Worm (Caenorhabditis elegans) whole organism, L2 larva: ENCODE data around the gene ZK1086.3.

Experiments used
- C34F6.9 ChIP-seq: fragments of 150-350 bp; optimal IDR thresholded peaks from 2 replicates; lab custom pipeline; 2014; ENCODE audit warnings: missing biosample characterization, missing genetic modification characterization
- F13H6.1 ChIP-seq: sonication (generic microtip); optimal IDR thresholded peaks from 2 replicates; lab custom pipeline; 2016; ENCODE audit warnings: missing genetic modification characterization, missing compliant biosample characterization
- Y55F3AM.14 ChIP-seq: fragments of 200-800 bp; sonication (Bioruptor generic); optimal IDR thresholded peaks from 2 replicates; lab custom pipeline; 2018; ENCODE audit warnings: mild to moderate bottlenecking, missing genetic modification characterization, missing compliant biosample characterization
- ZK546.5 ChIP-seq: sonication (generic microtip); optimal IDR thresholded peaks from 2 replicates; lab custom pipeline; 2017; ENCODE audit warnings: missing biosample characterization, missing genetic modification characterization
- ama-1 ChIP-seq: fragments of 150-350 bp; optimal IDR thresholded peaks from 2 replicates; lab custom pipeline; 2018; ENCODE audit warnings: inconsistent platforms
- ceh-16 ChIP-seq: fragments of 150-350 bp; optimal IDR thresholded peaks from 2 replicates; lab custom pipeline; 2014; ENCODE audit warnings: missing biosample characterization, missing genetic modification characterization
- crh-2 ChIP-seq: sonication (generic microtip); optimal IDR thresholded peaks from 2 replicates; lab custom pipeline; 2017; ENCODE audit warnings: missing biosample characterization, missing genetic modification characterization
- egl-27 ChIP-seq: sonication (generic microtip); optimal IDR thresholded peaks from 3 replicates; lab custom pipeline; 2017; ENCODE audit warnings: missing biosample characterization, missing genetic modification reagents, missing genetic modification characterization
- elt-1 ChIP-seq: fragments of 150-350 bp; optimal IDR thresholded peaks from 2 replicates; lab custom pipeline; 2014; ENCODE audit warnings: missing biosample characterization, missing genetic modification characterization
- elt-3 ChIP-seq: sonication (generic microtip); optimal IDR thresholded peaks from 2 replicates; lab custom pipeline; 2017; ENCODE audit warnings: missing biosample characterization, missing genetic modification characterization
- gmeb-1 ChIP-seq: fragments of 150-350 bp; optimal IDR thresholded peaks from 2 replicates; lab custom pipeline; 2014; ENCODE audit warnings: missing biosample characterization, missing genetic modification characterization
- lin-13 ChIP-seq: fragments of 150-350 bp; optimal IDR thresholded peaks from 2 replicates; lab custom pipeline; 2014; ENCODE audit warnings: missing biosample characterization, missing genetic modification reagents, missing genetic modification characterization
- lsy-2 ChIP-seq, 2 experiments: fragments of 150-350 bp in 1 of 2; sonication (generic microtip) in 1 of 2; optimal IDR thresholded peaks; 2 replicates each; lab custom pipeline; 2014 to 2017; ENCODE audit warnings: missing biosample characterization in 2 of 2, missing genetic modification characterization in 2 of 2
- mab-5 ChIP-seq: fragments of 150-350 bp; optimal IDR thresholded peaks from 2 replicates; lab custom pipeline; 2014; ENCODE audit warnings: missing biosample characterization, missing genetic modification characterization
- mdl-1 ChIP-seq, 2 experiments: fragments of 150-350 bp in 1 of 2; sonication (generic microtip) in 1 of 2; optimal IDR thresholded peaks; 2 replicates each; lab custom pipeline; 2017; ENCODE audit warnings: missing biosample characterization in 2 of 2, missing genetic modification characterization in 2 of 2
- nhr-10 ChIP-seq: sonication (generic microtip); optimal IDR thresholded peaks from 2 replicates; lab custom pipeline; 2017; ENCODE audit warnings: missing biosample characterization, missing genetic modification characterization
- nhr-11 ChIP-seq: fragments of 150-350 bp; optimal IDR thresholded peaks from 2 replicates; lab custom pipeline; 2014; ENCODE audit warnings: missing biosample characterization, missing genetic modification characterization
- nhr-129 ChIP-seq: fragments of 150-350 bp; optimal IDR thresholded peaks from 2 replicates; lab custom pipeline; 2014; ENCODE audit warnings: missing biosample characterization, missing genetic modification characterization
- nhr-23 ChIP-seq: fragments of 150-350 bp; optimal IDR thresholded peaks from 2 replicates; lab custom pipeline; 2014; ENCODE audit warnings: missing biosample characterization, missing genetic modification reagents, missing genetic modification characterization
- nhr-25 ChIP-seq: fragments of 150-350 bp; sonication (generic microtip); optimal IDR thresholded peaks from 3 replicates; lab custom pipeline; 2014; ENCODE audit warnings: missing biosample characterization, missing genetic modification characterization
- nhr-6 ChIP-seq: fragments of 150-350 bp; optimal IDR thresholded peaks from 2 replicates; lab custom pipeline; 2014; ENCODE audit warnings: missing biosample characterization, missing genetic modification characterization
- nhr-77 ChIP-seq: fragments of 150-350 bp; optimal IDR thresholded peaks from 2 replicates; lab custom pipeline; 2014; ENCODE audit warnings: missing biosample characterization, missing genetic modification characterization
- peb-1 ChIP-seq: fragments of 150-350 bp; optimal IDR thresholded peaks from 2 replicates; lab custom pipeline; 2014; ENCODE audit warnings: missing biosample characterization, missing genetic modification characterization
- sem-4 ChIP-seq: fragments of 150-350 bp; optimal IDR thresholded peaks from 2 replicates; lab custom pipeline; 2014; ENCODE audit warnings: missing biosample characterization, missing genetic modification reagents, missing genetic modification characterization
- skn-1 ChIP-seq: sonication (generic microtip); optimal IDR thresholded peaks from 2 replicates; lab custom pipeline; 2017; ENCODE audit warnings: missing biosample characterization, missing genetic modification characterization
- sma-3 ChIP-seq: sonication (generic microtip); optimal IDR thresholded peaks from 2 replicates; lab custom pipeline; 2016; ENCODE audit warnings: missing genetic modification reagents, missing genetic modification characterization, missing compliant biosample characterization
- sma-9 ChIP-seq, 2 experiments: fragments of 150-350 bp in 1 of 2; sonication (generic microtip) in 1 of 2; optimal IDR thresholded peaks; 2 replicates each; lab custom pipeline; 2014 to 2016; ENCODE audit warnings: missing genetic modification characterization in 2 of 2, mild to moderate bottlenecking in 1 of 2, missing biosample characterization in 1 of 2, missing compliant biosample characterization in 1 of 2, missing genetic modification reagents in 1 of 2, moderate library complexity in 1 of 2
- unc-39 ChIP-seq: fragments of 150-350 bp; optimal IDR thresholded peaks from 2 replicates; lab custom pipeline; 2014; ENCODE audit warnings: missing biosample characterization, missing genetic modification characterization
- unc-55 ChIP-seq: fragments of 150-350 bp; sonication (generic microtip); optimal IDR thresholded peaks from 3 replicates; lab custom pipeline; 2014; ENCODE audit warnings: missing biosample characterization, missing genetic modification reagents, missing genetic modification characterization
- unc-62 ChIP-seq: fragments of 150-350 bp; optimal IDR thresholded peaks from 2 replicates; lab custom pipeline; 2014; ENCODE audit warnings: missing biosample characterization, missing genetic modification reagents, missing genetic modification characterization
- ztf-1 ChIP-seq: fragments of 200-800 bp; sonication (Bioruptor generic); conservative IDR thresholded peaks from 2 replicates; pipeline ENCODE4 v1.3.6; 2022; ENCODE audit warnings: missing genetic modification characterization, missing compliant biosample characterization
- ztf-11 ChIP-seq: sonication (generic microtip); optimal IDR thresholded peaks from 2 replicates; lab custom pipeline; 2017; ENCODE audit warnings: missing biosample characterization, missing genetic modification characterization

The ZK1086.3 gene

ce11 chrX:13746661-13747365, 43.8 kb upstream of the ZK1086.3 start, which contains the start of gene nhr-71:
TSS of gene nhr-71 (plus strand) at chrX:13747315.
- TF ChIP-seq nhr-23 (tag; lab: Kevin White, UChicago) (no peak), nhr-11 (tag; lab: Kevin White, UChicago) (no peak), F13H6.1 (tag; lab: Kevin White, UChicago) (peak; percentile 10), crh-2 (tag; lab: Kevin White, UChicago) (peak; percentile 84), ceh-16 (no peak), peb-1 (tag; lab: Kevin White, UChicago) (no peak), C34F6.9 (tag; lab: Kevin White, UChicago) (no peak), nhr-10 (no peak), skn-1 (tag; lab: Kevin White, UChicago) (no peak), ztf-11 (no peak)
- TF ChIP-seq, all 48 proteins: peak for 2

ce11 chrX:13747997-13748396, 42.6 kb upstream of the ZK1086.3 start:
- TF ChIP-seq nhr-129 (tag; lab: Kevin White, UChicago) (no peak), sem-4 (no peak), elt-1 (tag; lab: Kevin White, UChicago) (no peak), sma-9 (GFP tag; optimal IDR thresholded peaks at IDR 0.05; lab: Kevin White, UChicago) (peak; percentile 51), sma-9 (tag; optimal IDR thresholded peaks at IDR 0.05; lab: Kevin White, UChicago) (no peak), unc-55 (GFP tag; lab: Kevin White, UChicago) (no peak), Y55F3AM.14 (no peak), elt-3 (no peak)

- TF ChIP-seq crh-2 (tag; lab: Kevin White, UChicago) (peak; percentile 58), mab-5 (no peak), mdl-1 (tag; optimal IDR thresholded peaks at IDR 0.05; lab: Kevin White, UChicago) (no peak), nhr-129 (tag; lab: Kevin White, UChicago) (peak; percentile 58)
- TF ChIP-seq, all 48 proteins: peak for 2
These were observed 37.6 kb upstream of the ZK1086.3 start for ce11 chrX:13752822-13753581.

- TF ChIP-seq F13H6.1 (tag; lab: Kevin White, UChicago) (peak; percentile 9), nhr-77 (tag; lab: Kevin White, UChicago) (no peak), nhr-11 (tag; lab: Kevin White, UChicago) (no peak), nhr-129 (tag; lab: Kevin White, UChicago) (peak; percentile 77), lin-13 (GFP tag; lab: Kevin White, UChicago) (no peak), sma-3 (GFP tag; lab: Kevin White, UChicago) (peak; percentile 27), lsy-2 (tag; optimal IDR thresholded peaks at IDR 0.05; lab: Kevin White, UChicago) (peak in 1 of 2 experiments; percentile 51), nhr-25 (tag; lab: Kevin White, UChicago) (no peak), ama-1 (lab: Kevin White, UChicago) (peak; percentile 25), unc-55 (GFP tag; lab: Kevin White, UChicago) (peak; percentile 49), ztf-1 (GFP tag; lab: Robert Waterston, UW) (no peak), sma-9 (GFP tag; optimal IDR thresholded peaks at IDR 0.05; lab: Kevin White, UChicago) (no peak), sma-9 (tag; optimal IDR thresholded peaks at IDR 0.05; lab: Kevin White, UChicago) (no peak), unc-62 (no peak), nhr-6 (tag; lab: Kevin White, UChicago) (no peak), sem-4 (no peak), ceh-16 (no peak), C34F6.9 (tag; lab: Kevin White, UChicago) (peak; percentile 44), egl-27 (tag; lab: Kevin White, UChicago) (no peak), mdl-1 (tag; optimal IDR thresholded peaks at IDR 0.05; lab: Kevin White, UChicago) (peak; percentile 36 to 38), crh-2 (tag; lab: Kevin White, UChicago) (peak; percentile 34)
These were observed 36.1 kb upstream of the ZK1086.3 start for ce11 chrX:13754498-13754897.

- TF ChIP-seq gmeb-1 (tag; lab: Kevin White, UChicago) (no peak), skn-1 (tag; lab: Kevin White, UChicago) (no peak), ZK546.5 (no peak), nhr-6 (tag; lab: Kevin White, UChicago) (no peak), unc-39 (no peak), elt-3 (no peak)
These were observed 35.2 kb upstream of the ZK1086.3 start, which contains the start of gene aakb-1 for ce11 chrX:13755469-13755868. TSS of gene aakb-1 (plus strand) at chrX:13755769.
